Worm (Caenorhabditis elegans) whole organism, L4 larva: Measurements from ENCODE around the gene col-158.

Source experiments
- D1046.2 ChIP-seq: fragments of 200-800 bp; sonication (Bioruptor generic); IDR thresholded peaks from 2 replicates; pipeline ENCODE4 v1.3.6; 2022; ENCODE audit warnings: missing genetic modification characterization, missing compliant biosample characterization
- F37D6.2 ChIP-seq: sonication (generic microtip); optimal IDR thresholded peaks from 2 replicates; lab custom pipeline; 2016; ENCODE audit warnings: mild to moderate bottlenecking, missing genetic modification characterization, missing compliant biosample characterization
- Y75B8A.6 ChIP-seq: fragments of 200-800 bp; sonication (Bioruptor generic); IDR thresholded peaks from 2 replicates; pipeline ENCODE4 v1.3.6; 2022; ENCODE audit warnings: missing genetic modification reagents, missing genetic modification characterization, missing compliant biosample characterization
- ZK337.2 ChIP-seq: fragments of 200-800 bp; sonication (Bioruptor generic); IDR thresholded peaks from 2 replicates; pipeline ENCODE4 v1.3.6; 2022; ENCODE audit warnings: missing genetic modification reagents, missing genetic modification characterization, missing compliant biosample characterization
- ces-1 ChIP-seq: fragments of 150-350 bp; sonication (generic microtip); optimal IDR thresholded peaks from 4 replicates; lab custom pipeline; 2014; ENCODE audit warnings: missing biosample characterization, missing genetic modification reagents, missing genetic modification characterization
- daf-12 ChIP-seq: fragments of 150-350 bp; optimal IDR thresholded peaks from 2 replicates; lab custom pipeline; 2014; ENCODE audit warnings: missing biosample characterization, missing genetic modification reagents, missing genetic modification characterization
- dmd-9 ChIP-seq: fragments of 200-800 bp; sonication (Bioruptor generic); IDR thresholded peaks from 2 replicates; pipeline ENCODE4 v1.3.6; 2022; ENCODE audit warnings: missing genetic modification reagents, missing genetic modification characterization, missing compliant biosample characterization
- fos-1 ChIP-seq: fragments of 150-350 bp; optimal IDR thresholded peaks from 2 replicates; lab custom pipeline; 2014; ENCODE audit warnings: missing biosample characterization, missing genetic modification characterization
- lim-7 ChIP-seq: fragments of 200-800 bp; sonication (Bioruptor generic); IDR thresholded peaks from 2 replicates; pipeline ENCODE4 v1.3.6; 2022; ENCODE audit warnings: missing genetic modification characterization, missing compliant biosample characterization
- lin-1 ChIP-seq: fragments of 200-800 bp; sonication (Bioruptor generic); IDR thresholded peaks from 2 replicates; pipeline ENCODE4 v1.3.6; 2022; ENCODE audit warnings: missing genetic modification reagents, missing genetic modification characterization, missing compliant biosample characterization
- lin-13 ChIP-seq: fragments of 150-350 bp; optimal IDR thresholded peaks from 2 replicates; lab custom pipeline; 2014; ENCODE audit warnings: missing biosample characterization, missing genetic modification reagents, missing genetic modification characterization
- lin-29 ChIP-seq: fragments of 200-800 bp; sonication (Bioruptor generic); IDR thresholded peaks from 2 replicates; pipeline ENCODE4 v1.3.6; 2022; ENCODE audit warnings: missing genetic modification reagents, missing genetic modification characterization, missing compliant biosample characterization
- mxl-2 ChIP-seq: fragments of 200-800 bp; sonication (Bioruptor generic); conservative IDR thresholded peaks from 2 replicates; pipeline ENCODE4 v1.3.6; 2022; ENCODE audit warnings: missing genetic modification reagents, missing genetic modification characterization, missing compliant biosample characterization
- mxl-3 ChIP-seq: fragments of 200-800 bp; sonication (Bioruptor generic); optimal IDR thresholded peaks from 2 replicates; lab custom pipeline; 2018; ENCODE audit warnings: mild to moderate bottlenecking, missing genetic modification characterization, missing compliant biosample characterization
- nhr-10 ChIP-seq: fragments of 150-350 bp; optimal IDR thresholded peaks from 2 replicates; lab custom pipeline; 2014; ENCODE audit warnings: missing biosample characterization, missing genetic modification characterization
- nhr-25 ChIP-seq: sonication (generic microtip); optimal IDR thresholded peaks from 2 replicates; lab custom pipeline; 2017; ENCODE audit warnings: missing genetic modification characterization, mild to moderate bottlenecking, missing compliant biosample characterization, antibody characterized with exemption, moderate library complexity, borderline replicate concordance; ENCODE audit not compliant: insufficient read depth
- nhr-77 ChIP-seq: fragments of 150-350 bp; optimal IDR thresholded peaks from 2 replicates; lab custom pipeline; 2014; ENCODE audit warnings: missing biosample characterization, missing genetic modification characterization
- saeg-2 ChIP-seq: fragments of 200-800 bp; sonication (Bioruptor generic); IDR thresholded peaks from 2 replicates; pipeline ENCODE4 v1.3.6; 2022; ENCODE audit warnings: missing genetic modification reagents, missing genetic modification characterization, missing compliant biosample characterization
- skn-1 ChIP-seq: fragments of 150-350 bp; optimal IDR thresholded peaks from 2 replicates; lab custom pipeline; 2014; ENCODE audit warnings: missing biosample characterization, missing genetic modification characterization
- snpc-4 ChIP-seq: fragments of 150-350 bp; optimal IDR thresholded peaks from 2 replicates; lab custom pipeline; 2014; ENCODE audit warnings: missing biosample characterization, missing genetic modification characterization
- unc-62 ChIP-seq, 3 experiments: fragments of 150-350 bp in 1 of 3; sonication (generic microtip); optimal IDR thresholded peaks in 2 of 3; peaks in 1 of 3; 1 replicate in 1 of 3; 2 replicates in 2 of 3; lab custom pipeline; 2014 to 2017; ENCODE audit warnings: missing biosample characterization in 3 of 3, missing genetic modification characterization in 3 of 3, missing genetic modification reagents in 3 of 3, missing genotype in 1 of 3
- zfp-2 ChIP-seq: sonication (generic microtip); optimal IDR thresholded peaks from 2 replicates; lab custom pipeline; 2016; ENCODE audit warnings: mild to moderate bottlenecking, missing genetic modification characterization, missing compliant biosample characterization
- ztf-7 ChIP-seq: fragments of 150-350 bp; optimal IDR thresholded peaks from 2 replicates; lab custom pipeline; 2014; ENCODE audit warnings: missing biosample characterization, missing genetic modification characterization

col-158 gene

DNA sequence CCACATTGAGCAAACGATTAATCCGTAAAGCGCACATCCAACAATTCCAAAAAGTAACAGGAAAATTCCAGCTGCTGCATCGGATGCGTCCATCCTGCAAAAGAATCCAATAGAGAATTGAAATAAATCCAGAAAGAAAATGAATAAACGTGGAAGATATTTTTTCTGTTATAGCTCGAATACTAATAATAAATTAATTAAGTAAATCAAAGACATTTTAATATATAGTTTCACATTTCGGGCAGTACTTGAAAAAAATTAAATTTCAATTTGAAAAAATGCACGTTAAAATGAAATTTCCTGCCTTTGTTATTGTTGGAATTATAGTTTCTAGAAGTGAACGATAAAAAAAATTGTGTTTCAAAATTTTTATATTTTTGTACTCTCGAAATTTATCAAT lies 38.8 kb downstream of the col-158 start, which contains the start of gene R13H4.7:
Gene R13H4.7 (minus strand): TSS at position 101 of the 400 bp plus-strand sequence.
- no peak for TF ChIP-seq nhr-25 (tag; lab: Kevin White, UChicago)
- no peak for TF ChIP-seq saeg-2 (GFP tag; lab: Robert Waterston, UW)
- no peak for TF ChIP-seq nhr-10 (tag; lab: Kevin White, UChicago)
- TF ChIP-seq dmd-9 (GFP tag; lab: Robert Waterston, UW): no peak

DNA sequence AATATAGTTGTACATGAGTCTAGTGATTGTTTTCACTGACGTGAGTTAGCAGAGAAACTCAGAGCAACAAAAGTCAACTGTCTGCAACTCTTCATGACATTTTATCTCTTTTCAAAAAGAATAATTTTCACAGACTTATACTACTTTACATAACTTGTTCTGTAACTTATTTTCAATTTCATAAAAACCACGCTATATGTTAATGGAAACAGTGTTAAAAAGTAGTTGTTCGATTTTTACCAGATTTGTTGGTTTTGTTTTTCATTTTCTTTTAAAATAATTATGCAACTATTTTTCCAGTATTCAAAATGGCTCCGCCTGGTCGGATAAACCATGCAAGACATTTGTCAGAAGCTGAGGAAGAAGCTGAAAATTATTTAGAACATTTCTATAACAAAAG lies 45.7 kb downstream of the col-158 start, which contains the start of gene sulp-4:
Gene sulp-4 (plus strand): TSS at position 301 of the 400 bp plus-strand sequence.
- no peak for TF ChIP-seq skn-1
- TF ChIP-seq Y75B8A.6 (GFP tag; lab: Robert Waterston, UW): no peak
- no peak for TF ChIP-seq snpc-4 (tag; lab: Kevin White, UChicago)
- TF ChIP-seq nhr-77 (tag; lab: Kevin White, UChicago): no peak
- TF ChIP-seq fos-1 (tag; lab: Kevin White, UChicago): no peak

DNA sequence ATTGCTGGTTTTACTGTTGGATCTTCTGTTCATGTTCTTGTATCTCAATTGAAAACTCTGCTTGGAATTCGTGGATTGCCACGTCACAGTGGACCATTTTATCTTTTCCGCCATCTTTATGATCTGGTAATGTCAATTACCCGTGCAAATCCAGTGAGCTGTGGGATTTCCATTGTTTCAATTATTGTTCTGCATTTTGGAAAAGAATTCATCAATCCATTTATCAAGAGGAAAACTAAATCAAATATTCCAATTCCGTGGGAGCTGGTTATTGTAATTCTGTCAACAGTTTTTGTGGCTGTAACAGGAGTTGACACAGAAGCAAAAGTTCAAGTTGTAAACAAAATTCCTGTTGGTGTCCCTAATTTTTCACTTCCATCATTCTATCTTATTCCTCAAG lies 47.3 kb downstream of the col-158 start:
- TF ChIP-seq unc-62 (GFP tag; optimal IDR thresholded peaks at IDR 0.05 in 1 of 2; lab: Kevin White, UChicago): peak in 1 of 2 experiments; percentile 92
- no peak for TF ChIP-seq unc-62 (tag; optimal IDR thresholded peaks at IDR 0.05; lab: Kevin White, UChicago)
- no peak for TF ChIP-seq mxl-2 (GFP tag; lab: Robert Waterston, UW)

DNA sequence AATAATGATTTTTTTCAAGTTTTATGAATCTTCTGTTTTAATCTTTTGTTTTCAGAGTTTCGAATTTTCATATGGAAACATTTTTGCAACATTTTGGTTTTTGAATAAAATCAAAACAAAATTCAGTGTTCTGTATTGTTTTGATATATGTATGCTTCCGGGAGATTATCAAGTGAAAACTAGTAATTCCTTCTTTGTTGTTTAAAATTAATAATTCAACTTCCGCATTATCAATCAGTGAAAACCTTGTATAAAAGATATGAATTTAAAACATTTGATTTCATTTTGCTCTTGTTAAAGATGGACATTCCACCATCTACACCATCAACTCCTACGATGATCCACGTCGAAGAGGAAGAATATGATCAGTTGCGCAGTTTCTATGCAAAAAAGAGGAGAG lies 50.4 kb downstream of the col-158 start, which contains the start of gene sulp-5:
Gene sulp-5 (plus strand): TSS at position 301 of the 400 bp plus-strand sequence.
- TF ChIP-seq nhr-77 (tag; lab: Kevin White, UChicago) (no peak), lim-7 (GFP tag; lab: Robert Waterston, UW) (no peak), lin-29 (no peak), ces-1 (no peak), lin-1 (no peak), ztf-7 (no peak), fos-1 (tag; lab: Kevin White, UChicago) (no peak), mxl-3 (GFP tag; lab: Kevin White, UChicago) (no peak), ZK337.2 (GFP tag; lab: Robert Waterston, UW) (no peak), daf-12 (tag; lab: Kevin White, UChicago) (no peak), F37D6.2 (tag; lab: Kevin White, UChicago) (no peak), zfp-2 (tag; lab: Kevin White, UChicago) (no peak), D1046.2 (GFP tag; lab: Robert Waterston, UW) (no peak), lin-13 (GFP tag; lab: Kevin White, UChicago) (no peak)
